Worm (Caenorhabditis elegans): ENCODE results near the gene F09C6.3.
A peak's percentile ranks its signal among the peaks of the same experiment; 100 is the strongest.

F09C6.3 gene

DNA sequence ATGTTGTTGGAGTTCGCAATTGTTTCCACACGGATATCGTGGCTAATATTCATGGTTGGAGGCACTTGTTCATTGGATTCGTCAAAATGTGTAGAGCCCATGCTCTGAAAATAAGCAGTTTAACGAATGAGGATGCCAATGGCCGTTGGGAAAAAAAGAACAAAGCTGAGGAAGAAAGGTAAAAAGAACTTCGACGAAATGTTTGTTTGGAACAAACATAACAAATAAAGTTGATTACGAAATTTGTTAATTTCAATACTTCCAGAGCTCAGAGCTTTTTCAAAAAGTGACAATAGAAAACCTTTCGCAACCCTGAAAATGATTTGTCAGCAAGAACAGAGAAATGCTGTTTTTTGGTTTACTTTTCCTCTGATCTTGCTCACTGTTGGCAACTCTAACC is at the start of gene F09C6.3:
Gene F09C6.3 (minus strand): TSS at position 101 of the 400 bp plus-strand sequence.
- TF ChIP-seq tlf-1 (GFP tag; optimal IDR thresholded peaks at IDR 0.05) (no peak), T26A5.8 (tag; optimal IDR thresholded peaks at IDR 0.05) (no peak), F39B2.1 (GFP tag; IDR thresholded peaks at IDR 0.05) (no peak), cebp-2 (GFP tag; IDR thresholded peaks at IDR 0.05) (no peak), ztf-28 (GFP tag; IDR thresholded peaks at IDR 0.05) (no peak), rcor-1 (GFP tag; IDR thresholded peaks at IDR 0.05) (no peak), F52B5.7 (tag; optimal IDR thresholded peaks at IDR 0.05) (no peak), atf-7 (tag; optimal IDR thresholded peaks at IDR 0.05) (no peak), F55B11.4 (tag; optimal IDR thresholded peaks at IDR 0.05; ENCODE audit: borderline replicate concordance, insufficient read depth) (no peak)

DNA sequence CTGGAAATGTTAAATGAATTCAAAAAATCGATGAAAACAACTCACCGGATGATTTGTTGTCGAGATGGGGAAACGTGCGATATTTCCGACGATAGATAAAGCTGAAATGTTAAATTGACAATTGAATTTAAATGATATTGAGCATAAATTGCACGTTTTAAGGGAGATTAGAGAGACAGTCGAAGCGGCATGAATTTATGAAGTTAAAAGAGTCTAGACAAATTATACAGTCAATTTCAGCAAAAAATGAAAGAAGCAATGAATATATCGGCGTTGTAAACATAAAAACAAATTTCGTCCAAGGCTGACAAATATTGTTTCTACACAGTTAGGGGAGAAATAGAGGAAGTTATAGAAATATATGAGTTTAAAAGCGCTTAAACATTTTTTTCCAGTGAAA is 47.4 kb upstream of the F09C6.3 start, which contains the start of gene Y102A5C.36:
Gene Y102A5C.36 (minus strand): TSS at position 101 of the 400 bp plus-strand sequence.
- TF ChIP-seq F49E8.2 (tag; optimal IDR thresholded peaks at IDR 0.05; ENCODE audit: insufficient read depth) (no peak), egl-18 (GFP tag; IDR thresholded peaks at IDR 0.05) (no peak), lin-35 (GFP tag; optimal IDR thresholded peaks at IDR 0.05) (no peak), efl-1 (GFP tag; optimal IDR thresholded peaks at IDR 0.05) (no peak), T26A5.8 (tag; optimal IDR thresholded peaks at IDR 0.05) (no peak), mel-28 (tag; optimal IDR thresholded peaks at IDR 0.05; ENCODE audit: borderline replicate concordance) (no peak), lag-1 (GFP tag; IDR thresholded peaks at IDR 0.05) (no peak), pha-4 (tag; optimal IDR thresholded peaks at IDR 0.05) (no peak), dox-1 (GFP tag; IDR thresholded peaks at IDR 0.05) (no peak)

DNA sequence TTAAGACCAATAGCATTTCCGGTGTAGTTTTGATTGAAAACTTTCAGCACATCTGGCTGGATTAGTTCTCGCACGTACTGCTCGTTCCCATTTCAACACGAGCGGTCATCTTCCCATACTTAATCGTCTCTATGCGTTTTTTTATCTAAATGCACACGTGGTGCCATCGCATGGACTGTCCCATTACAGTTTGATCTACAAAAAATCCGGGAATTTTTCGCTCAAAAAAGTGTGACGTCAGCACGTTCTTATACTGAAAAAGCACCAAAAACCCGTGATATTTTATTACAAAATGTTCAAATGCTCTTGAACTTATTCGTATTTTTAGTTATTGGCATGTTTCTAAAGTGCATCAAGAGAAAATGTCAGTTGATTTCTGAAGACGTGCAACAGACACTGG is 42.0 kb upstream of the F09C6.3 start, which contains the start of gene Y102A5C.4:
Gene Y102A5C.4 (plus strand): TSS at position 301 of the 400 bp plus-strand sequence.
- TF ChIP-seq tlf-1 (GFP tag; optimal IDR thresholded peaks at IDR 0.05) (no peak), pha-4 (tag; optimal IDR thresholded peaks at IDR 0.05) (no peak), mxl-1 (tag; optimal IDR thresholded peaks at IDR 0.05) (no peak), F33H1.4 (GFP tag; IDR thresholded peaks at IDR 0.05) (no peak), snpc-4 (GFP tag; optimal IDR thresholded peaks at IDR 0.05) (no peak), snpc-4 (tag; optimal IDR thresholded peaks at IDR 0.05) (no peak), ets-4 (GFP tag; optimal IDR thresholded peaks at IDR 0.05) (no peak), hmg-20 (GFP tag; IDR thresholded peaks at IDR 0.05) (no peak), nfyb-1 (GFP tag; IDR thresholded peaks at IDR 0.05) (no peak)

DNA sequence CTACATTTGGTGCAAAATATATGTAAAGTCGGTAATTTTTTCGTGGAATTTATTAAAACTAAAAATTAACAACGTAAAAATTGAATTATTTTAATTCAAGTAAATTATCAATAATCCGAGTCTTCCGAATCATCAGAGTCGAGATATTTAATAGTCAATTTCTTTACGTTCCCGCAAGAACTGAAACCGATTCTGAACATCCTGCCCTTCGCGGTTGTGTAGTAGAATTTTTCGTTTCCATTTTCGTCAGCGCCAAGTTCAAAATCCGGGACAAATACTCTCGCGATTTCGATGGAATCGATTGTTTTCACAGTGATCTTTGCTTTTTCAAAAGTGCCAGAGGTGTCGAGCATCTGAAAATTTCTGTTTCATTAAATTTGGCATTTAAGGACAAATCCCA is 39.7 kb upstream of the F09C6.3 start:
- TF ChIP-seq akir-1 (GFP tag; optimal IDR thresholded peaks at IDR 0.05) (no peak), repo-1 (tag; optimal IDR thresholded peaks at IDR 0.05) (no peak), tbp1 (GFP tag; optimal IDR thresholded peaks at IDR 0.05) (peak; percentile 27), ztf-26 (tag; optimal IDR thresholded peaks at IDR 0.05) (no peak), bed-1 (GFP tag; IDR thresholded peaks at IDR 0.05) (no peak), K12H6.12 (tag; optimal IDR thresholded peaks at IDR 0.05) (no peak), B0336.3 (GFP tag; IDR thresholded peaks at IDR 0.05) (0 out of 2 replicates have a peak, but pooled peaks have one; percentile 45), tbx-9 (tag; optimal IDR thresholded peaks at IDR 0.05; ENCODE audit: borderline replicate concordance) (no peak), lin-26 (GFP tag; IDR thresholded peaks at IDR 0.05) (0 out of 2 replicates have a peak, but pooled peaks have one; percentile 32), ztf-22 (GFP tag; optimal IDR thresholded peaks at IDR 0.05) (no peak), T26A5.8 (tag; optimal IDR thresholded peaks at IDR 0.05) (no peak), Y53G8AR.9 (GFP tag; conservative IDR thresholded peaks at IDR 0.05) (no peak), C17E4.6 (GFP tag; IDR thresholded peaks at IDR 0.05) (no peak), snpc-3.4 (tag; optimal IDR thresholded peaks at IDR 0.05) (no peak), ekl-4 (GFP tag; IDR thresholded peaks at IDR 0.05) (peak; percentile 65), B0019.2 (GFP tag; conservative IDR thresholded peaks at IDR 0.05) (no peak), lag-1 (GFP tag; IDR thresholded peaks at IDR 0.05) (no peak), zim-3 (tag; optimal IDR thresholded peaks at IDR 0.05) (peak; percentile 9), athp-1 (tag; optimal IDR thresholded peaks at IDR 0.05) (no peak), let-526 (GFP tag; IDR thresholded peaks at IDR 0.05) (no peak), nfyb-1 (GFP tag; IDR thresholded peaks at IDR 0.05) (no peak), ceh-58 (GFP tag; IDR thresholded peaks at IDR 0.05) (no peak), D2030.7 (GFP tag; IDR thresholded peaks at IDR 0.05) (peak; percentile 31; the same call in 1 of the 2 replicates), madf-8 (GFP tag; conservative IDR thresholded peaks at IDR 0.05) (no peak)
